Fruit fly (Drosophila melanogaster): ENCODE results near the gene mdy.

mdy gene

DNA sequence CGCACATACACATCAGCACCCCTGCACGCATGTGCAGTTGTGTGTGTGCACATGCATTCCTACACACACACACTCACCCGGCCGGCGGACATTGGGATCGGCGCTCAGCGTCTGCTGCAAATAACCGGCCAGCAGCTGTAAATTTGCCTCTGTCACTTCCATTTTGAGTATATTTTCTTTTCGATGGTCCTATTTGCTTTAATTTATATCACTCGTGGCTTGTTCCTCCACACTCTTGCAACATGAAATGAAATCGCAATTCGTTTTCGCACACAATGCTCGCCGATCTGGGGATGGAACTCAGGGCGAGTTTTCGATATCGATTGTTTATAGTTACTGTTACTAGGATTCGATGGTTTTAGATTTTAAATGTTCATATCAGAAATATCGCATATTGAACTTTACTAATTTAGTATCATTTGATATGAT, 8.5 kb downstream of the mdy start, which contains the start of gene Cse1 (continued):
- TF ChIP-seq insv (GFP tag; optimal IDR thresholded peaks at IDR 0.05) (peak in 1 of 2 experiments; percentile 34), CG12659 (GFP tag; optimal IDR thresholded peaks at IDR 0.05) (peak; percentile 21), Sox100B (GFP tag; optimal IDR thresholded peaks at IDR 0.05) (no peak), crc (GFP tag; optimal IDR thresholded peaks at IDR 0.05) (no peak), lbe (GFP tag; optimal IDR thresholded peaks at IDR 0.05) (no peak), CG7786 (GFP tag; optimal IDR thresholded peaks at IDR 0.05) (no peak), pzg (GFP tag; optimal IDR thresholded peaks at IDR 0.05) (peak; percentile 34), CG9876 (GFP tag; optimal IDR thresholded peaks at IDR 0.05) (no peak), CG2116 (GFP tag; optimal IDR thresholded peaks at IDR 0.05) (peak; percentile 23), HLH4C (GFP tag; IDR thresholded peaks at IDR 0.05; ENCODE audit: partially characterized antibody) (peak; percentile 50), CG18619 (GFP tag; optimal IDR thresholded peaks at IDR 0.05) (no peak), az2 (GFP tag; optimal IDR thresholded peaks at IDR 0.05) (no peak), sna (GFP tag; IDR thresholded peaks at IDR 0.05; ENCODE audit: partially characterized antibody) (peak; percentile 70), nmo (GFP tag; optimal IDR thresholded peaks at IDR 0.05) (peak; percentile 40), trh (GFP tag; optimal IDR thresholded peaks at IDR 0.05) (no peak), CG14710 (tag; optimal IDR thresholded peaks at IDR 0.05) (peak; percentile 16), CG10431 (GFP tag; optimal IDR thresholded peaks at IDR 0.05) (no peak), z (GFP tag; IDR thresholded peaks at IDR 0.05) (no peak), Doc3 (GFP tag; IDR thresholded peaks at IDR 0.05; ENCODE audit: partially characterized antibody) (0 out of 3 replicates have a peak, but pooled peaks have one; percentile 40), Dref (GFP tag; IDR thresholded peaks at IDR 0.05) (peak; percentile 62), CG16813 (GFP tag; IDR thresholded peaks at IDR 0.05; ENCODE audit: partially characterized antibody) (peak; percentile 72), CG5180 (GFP tag; optimal IDR thresholded peaks at IDR 0.05) (no peak), otp (GFP tag; IDR thresholded peaks at IDR 0.05) (no peak), CG13287 (GFP tag; IDR thresholded peaks at IDR 0.05; ENCODE audit: partially characterized antibody) (peak; percentile 70), sd (tag; optimal IDR thresholded peaks at IDR 0.05) (peak; percentile 76), amos (GFP tag; IDR thresholded peaks at IDR 0.05; ENCODE audit: partially characterized antibody) (peak; percentile 69)

dm6 chr2L:16826872-16827506, 10.5 kb downstream of the mdy start, which contains the start of gene AspRS-m:
Gene AspRS-m (plus strand): TSS chr2L:16827078.
- TF ChIP-seq Aef1 (GFP tag; IDR thresholded peaks at IDR 0.05), result no peak
- TF ChIP-seq ac (GFP tag; optimal IDR thresholded peaks at IDR 0.05), result no peak
- no peak for TF ChIP-seq abd-A (tag; optimal IDR thresholded peaks at IDR 0.05)
- TF ChIP-seq CG18764 (GFP tag; optimal IDR thresholded peaks at IDR 0.05), result no peak
- TF ChIP-seq D (optimal IDR thresholded peaks at IDR 0.05), result no peak
- no peak for TF ChIP-seq D (GFP tag; optimal IDR thresholded peaks at IDR 0.05)
- TF ChIP-seq fd64A (GFP tag; optimal IDR thresholded peaks at IDR 0.05), result no peak
- no peak for TF ChIP-seq Atf-2 (GFP tag; optimal IDR thresholded peaks at IDR 0.05)
- TF ChIP-seq zfh2 (GFP tag; optimal IDR thresholded peaks at IDR 0.05), result no peak
- no peak for TF ChIP-seq en (GFP tag; optimal IDR thresholded peaks at IDR 0.05)
- no peak for TF ChIP-seq scrt (GFP tag; optimal IDR thresholded peaks at IDR 0.05)
- TF ChIP-seq run (tag; optimal IDR thresholded peaks at IDR 0.05), result no peak
- no peak for TF ChIP-seq CHES-1-like (GFP tag; optimal IDR thresholded peaks at IDR 0.05)
- TF ChIP-seq B-H2 (GFP tag; optimal IDR thresholded peaks at IDR 0.05), result no peak
- peak in 1 of 2 experiments; percentile 25 for TF ChIP-seq Pdp1 (GFP tag; optimal IDR thresholded peaks at IDR 0.05)
- no peak for TF ChIP-seq CG11398 (GFP tag; optimal IDR thresholded peaks at IDR 0.05)
- TF ChIP-seq Fer3 (tag; optimal IDR thresholded peaks at IDR 0.05), result no peak
- TF ChIP-seq sim (GFP tag; IDR thresholded peaks at IDR 0.05), result no peak
- TF ChIP-seq H2.0 (GFP tag; IDR thresholded peaks at IDR 0.05), result peak; percentile 20; the same call in 1 of the 2 replicates
- TF ChIP-seq cwo (GFP tag; optimal IDR thresholded peaks at IDR 0.05), result no peak
- no peak for TF ChIP-seq kay (GFP tag; optimal IDR thresholded peaks at IDR 0.05)
- TF ChIP-seq nmo (GFP tag; optimal IDR thresholded peaks at IDR 0.05), result peak; percentile 59
- TF ChIP-seq ap (GFP tag; IDR thresholded peaks at IDR 0.05), result no peak
- TF ChIP-seq salm (tag; optimal IDR thresholded peaks at IDR 0.05), result no peak
- TF ChIP-seq CG14710 (tag; optimal IDR thresholded peaks at IDR 0.05), result peak; percentile 64
- TF ChIP-seq jing (GFP tag; optimal IDR thresholded peaks at IDR 0.05), result no peak
